Worm (Caenorhabditis elegans): ENCODE data around the gene F10E9.2.

DNA sequence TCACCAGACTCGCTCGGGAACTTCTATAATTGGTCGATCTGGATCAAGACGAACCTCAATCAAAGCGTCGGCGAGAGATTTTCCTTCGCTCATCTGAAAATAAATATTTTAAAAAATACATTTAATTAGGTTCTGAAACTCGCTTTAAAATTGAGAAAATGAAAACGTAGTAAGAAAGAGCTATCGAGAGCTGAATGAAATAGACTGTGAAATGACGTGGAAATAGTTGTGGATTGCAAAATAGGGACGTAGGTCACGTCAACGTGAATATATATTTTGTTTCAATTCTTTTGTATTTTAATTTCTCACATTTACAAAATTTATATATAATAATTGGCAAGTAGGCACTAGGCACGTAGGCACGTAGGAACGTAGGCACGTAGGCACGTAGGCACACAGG is 21.9 kb downstream of the F10E9.2 start, which contains the start of gene ZC262.4:
- TF ChIP-seq snpc-4 (GFP tag; optimal IDR thresholded peaks at IDR 0.05) (no peak), snpc-4 (tag; optimal IDR thresholded peaks at IDR 0.05) (no peak), C17E4.6 (GFP tag; IDR thresholded peaks at IDR 0.05) (no peak), nhr-90 (tag; optimal IDR thresholded peaks at IDR 0.05) (no peak), ets-4 (GFP tag; optimal IDR thresholded peaks at IDR 0.05) (no peak), repo-1 (tag; optimal IDR thresholded peaks at IDR 0.05) (no peak)
